Worm (Caenorhabditis elegans): Measurements from ENCODE around the gene R10E9.2.

DNA sequence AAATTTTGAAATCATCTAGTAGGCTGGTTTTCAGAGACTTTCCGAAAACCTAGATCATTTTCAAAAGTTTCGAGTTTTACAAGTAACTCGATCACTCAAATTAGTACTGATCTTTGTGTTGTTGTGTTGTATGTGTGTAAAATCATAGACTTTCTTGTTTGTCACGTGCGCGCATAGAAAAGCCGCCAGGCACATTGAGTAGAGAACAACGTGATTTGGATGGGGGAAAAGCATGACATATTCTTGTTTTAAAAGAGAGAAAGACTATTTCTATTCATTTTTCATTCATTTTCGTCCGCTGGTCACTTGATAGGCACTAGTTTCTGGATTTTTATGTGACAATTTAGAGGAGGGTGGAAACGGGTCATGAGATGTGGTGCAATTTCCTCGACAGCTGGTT lies 9.9 kb downstream of the R10E9.2 start:
- TF ChIP-seq ama-1 (optimal IDR thresholded peaks at IDR 0.05) (no peak), hmbx-1 (tag; optimal IDR thresholded peaks at IDR 0.05) (no peak), sea-1 (GFP tag; conservative IDR thresholded peaks at IDR 0.05) (no peak), F13C5.2 (tag; optimal IDR thresholded peaks at IDR 0.05) (no peak), aly-1 (tag; optimal IDR thresholded peaks at IDR 0.05) (no peak), flt-1 (GFP tag; IDR thresholded peaks at IDR 0.05) (no peak), B0310.2 (tag; optimal IDR thresholded peaks at IDR 0.05) (no peak), tbx-11 (GFP tag; IDR thresholded peaks at IDR 0.05) (no peak), tbx-37 (GFP tag; conservative IDR thresholded peaks at IDR 0.05) (no peak), ets-7 (tag; optimal IDR thresholded peaks at IDR 0.05) (no peak), tra-4 (tag; optimal IDR thresholded peaks at IDR 0.05) (no peak)

Data from whole organism, early embryonic.